Fruit fly (Drosophila melanogaster) whole organism, embryonic: ENCODE results near the gene CG46463.

Source experiments
- CG10462 ChIP-seq: fragments of 200-800 bp; sonication (Bioruptor generic); optimal IDR thresholded peaks from 2 replicates; lab custom pipeline; 2016; ENCODE audit warnings: missing biosample characterization, missing genetic modification characterization
- CG12155 ChIP-seq: fragments of 200-800 bp; sonication (Bioruptor generic); optimal IDR thresholded peaks from 3 replicates; lab custom pipeline; 2016; ENCODE audit warnings: missing biosample characterization, missing genetic modification characterization
- CG13775 ChIP-seq: fragments of 200-800 bp; sonication (Bioruptor generic); optimal IDR thresholded peaks from 3 replicates; lab custom pipeline; 2017; ENCODE audit warnings: missing biosample characterization, mild to moderate bottlenecking, missing genetic modification characterization
- CG15073 ChIP-seq: fragments of 200-800 bp; sonication (Bioruptor generic); optimal IDR thresholded peaks from 2 replicates; lab custom pipeline; 2016; ENCODE audit warnings: missing biosample characterization, missing genetic modification characterization
- CG15696 ChIP-seq: fragments of 200-800 bp; sonication (Bioruptor generic); optimal IDR thresholded peaks from 2 replicates; lab custom pipeline; 2019; ENCODE audit warnings: missing biosample characterization, mild to moderate bottlenecking, missing genetic modification characterization, moderate library complexity
- CG1603 ChIP-seq: fragments of 200-800 bp; sonication (Bioruptor generic); optimal IDR thresholded peaks from 2 replicates; lab custom pipeline; 2019; ENCODE audit warnings: missing biosample characterization, mild to moderate bottlenecking, missing genetic modification characterization, moderate library complexity
- CG17328 ChIP-seq: fragments of 200-800 bp; sonication (Bioruptor generic); IDR thresholded peaks from 2 replicates; pipeline ENCODE4 v1.3.6; 2022; ENCODE audit warnings: missing biosample characterization, missing genetic modification characterization
- CG17612 ChIP-seq: fragments of 200-800 bp; sonication (Bioruptor generic); IDR thresholded peaks from 2 replicates; pipeline ENCODE4 v1.3.6; 2022; ENCODE audit warnings: missing biosample characterization, missing genetic modification characterization
- CG3065 ChIP-seq: fragments of 200-800 bp; sonication (Bioruptor generic); optimal IDR thresholded peaks from 2 replicates; lab custom pipeline; 2016; ENCODE audit warnings: missing biosample characterization, missing genetic modification characterization
- CG4360 ChIP-seq: fragments of 200-800 bp; sonication (Bioruptor generic); IDR thresholded peaks from 2 replicates; pipeline ENCODE4 v1.3.6; 2022; ENCODE audit warnings: missing biosample characterization, missing genetic modification characterization
- CG6272 ChIP-seq: fragments of 200-800 bp; sonication (Bioruptor generic); IDR thresholded peaks from 2 replicates; pipeline ENCODE4 v1.3.6; 2022; ENCODE audit warnings: missing biosample characterization, missing genetic modification characterization
- CG6654 ChIP-seq: fragments of 200-800 bp; sonication (Bioruptor generic); optimal IDR thresholded peaks from 2 replicates; lab custom pipeline; 2017; ENCODE audit warnings: missing biosample characterization, mild to moderate bottlenecking, missing genetic modification characterization
- CG7271 ChIP-seq: fragments of 200-800 bp; sonication (Bioruptor generic); optimal IDR thresholded peaks from 2 replicates; lab custom pipeline; 2018; ENCODE audit warnings: missing biosample characterization, mild to moderate bottlenecking, missing genetic modification characterization, moderate library complexity
- CG7556 ChIP-seq: fragments of 200-800 bp; sonication (Bioruptor generic); optimal IDR thresholded peaks from 2 replicates; lab custom pipeline; 2017; ENCODE audit warnings: missing biosample characterization, mild to moderate bottlenecking, missing genetic modification characterization
- CG9609 ChIP-seq: fragments of 200-800 bp; sonication (Bioruptor generic); optimal IDR thresholded peaks from 3 replicates; lab custom pipeline; 2016; ENCODE audit warnings: missing biosample characterization, missing genetic modification characterization
- Dref ChIP-seq: fragments of 200-800 bp; sonication (Bioruptor generic); IDR thresholded peaks from 2 replicates; pipeline ENCODE4 v1.3.6; 2022; ENCODE audit warnings: missing biosample characterization, missing genetic modification characterization
- E2f2 ChIP-seq: fragments of 200-800 bp; sonication (Bioruptor generic); IDR thresholded peaks from 2 replicates; pipeline ENCODE4 v1.3.6; 2022; ENCODE audit warnings: missing biosample characterization, missing genetic modification characterization
- Fer1 ChIP-seq: fragments of 200-800 bp; sonication (Bioruptor generic); optimal IDR thresholded peaks from 2 replicates; lab custom pipeline; 2017; ENCODE audit warnings: missing biosample characterization, mild to moderate bottlenecking, missing genetic modification characterization
- Fer2 ChIP-seq: fragments of 200-800 bp; sonication (Bioruptor generic); optimal IDR thresholded peaks from 2 replicates; lab custom pipeline; 2018; ENCODE audit warnings: missing biosample characterization, mild to moderate bottlenecking, missing genetic modification characterization, moderate library complexity
- Fer3 ChIP-seq: fragments of 200-800 bp; sonication (Bioruptor generic); optimal IDR thresholded peaks from 2 replicates; lab custom pipeline; 2018; ENCODE audit warnings: missing biosample characterization, mild to moderate bottlenecking, missing genetic modification characterization, moderate library complexity
- HLH4C ChIP-seq: fragments of 200-800 bp; sonication (Bioruptor generic); IDR thresholded peaks from 3 replicates; pipeline ENCODE4 v1.3.6; 2022; ENCODE audit warnings: missing biosample characterization, missing genetic modification characterization; ENCODE audit not compliant: partially characterized antibody
- Hr3 ChIP-seq: fragments of 200-800 bp; sonication (Bioruptor generic); optimal IDR thresholded peaks from 3 replicates; lab custom pipeline; 2016; ENCODE audit warnings: missing biosample characterization, missing genetic modification characterization
- Mad ChIP-seq: fragments of 200-800 bp; sonication (Bioruptor generic); optimal IDR thresholded peaks from 2 replicates; lab custom pipeline; 2016; ENCODE audit warnings: missing biosample characterization, missing genetic modification characterization
- Mes4 ChIP-seq: fragments of 200-800 bp; sonication (Bioruptor generic); optimal IDR thresholded peaks from 2 replicates; lab custom pipeline; 2016; ENCODE audit warnings: missing biosample characterization, missing genetic modification characterization
- Mrtf ChIP-seq: fragments of 200-800 bp; sonication (Bioruptor generic); IDR thresholded peaks from 3 replicates; pipeline ENCODE4 v1.3.6; 2022; ENCODE audit warnings: missing biosample characterization, missing genetic modification characterization
- NFAT ChIP-seq: fragments of 200-800 bp; sonication (Bioruptor generic); IDR thresholded peaks from 2 replicates; pipeline ENCODE4 v1.3.6; 2022; ENCODE audit warnings: missing biosample characterization, missing genetic modification characterization
- Sry-β ChIP-seq: fragments of 200-800 bp; sonication (Bioruptor generic); optimal IDR thresholded peaks from 2 replicates; lab custom pipeline; 2018; ENCODE audit warnings: missing biosample characterization, mild to moderate bottlenecking, missing genetic modification characterization, moderate library complexity
- ara ChIP-seq: fragments of 200-800 bp; sonication (Bioruptor generic); IDR thresholded peaks from 2 replicates; pipeline ENCODE4 v1.3.6; 2022; ENCODE audit warnings: missing biosample characterization, missing genetic modification characterization
- bcd ChIP-seq: fragments of 200-800 bp; sonication (Bioruptor generic); optimal IDR thresholded peaks from 2 replicates; lab custom pipeline; 2017; ENCODE audit warnings: missing biosample characterization, mild to moderate bottlenecking, missing genetic modification characterization
- bigmax ChIP-seq: fragments of 200-800 bp; sonication (Bioruptor generic); optimal IDR thresholded peaks from 2 replicates; lab custom pipeline; 2018; ENCODE audit warnings: missing biosample characterization, mild to moderate bottlenecking, missing genetic modification characterization
- btn ChIP-seq: fragments of 200-800 bp; sonication (Bioruptor generic); optimal IDR thresholded peaks from 2 replicates; lab custom pipeline; 2016; ENCODE audit warnings: missing biosample characterization, missing genetic modification characterization
- cad ChIP-seq: fragments of >200 bp; optimal IDR thresholded peaks from 2 replicates; lab custom pipeline; 2017; ENCODE audit warnings: missing biosample characterization, missing genetic modification characterization
- cato ChIP-seq: fragments of 200-800 bp; sonication (Bioruptor generic); optimal IDR thresholded peaks from 2 replicates; lab custom pipeline; 2016; ENCODE audit warnings: missing biosample characterization, missing genetic modification characterization, borderline replicate concordance
- cwo ChIP-seq: fragments of 200-800 bp; sonication (Bioruptor generic); optimal IDR thresholded peaks from 3 replicates; lab custom pipeline; 2017; ENCODE audit warnings: missing biosample characterization, missing genetic modification characterization, mild to moderate bottlenecking, moderate library complexity, missing genetic modification reagents
- dimm ChIP-seq: fragments of 200-800 bp; sonication (Bioruptor generic); IDR thresholded peaks from 2 replicates; pipeline ENCODE4 v1.3.6; 2022; ENCODE audit warnings: missing biosample characterization, missing genetic modification characterization
- en ChIP-seq: fragments of 200-800 bp; sonication (Bioruptor generic); optimal IDR thresholded peaks from 2 replicates; lab custom pipeline; 2016; ENCODE audit warnings: missing biosample characterization, missing genetic modification characterization
- ham ChIP-seq: fragments of 200-800 bp; sonication (Bioruptor generic); IDR thresholded peaks from 2 replicates; pipeline ENCODE4 v1.3.6; 2022; ENCODE audit warnings: missing biosample characterization, missing genetic modification characterization
- hb ChIP-seq: fragments of 200-800 bp; sonication (Bioruptor generic); IDR thresholded peaks from 3 replicates; pipeline ENCODE4 v1.3.6; 2022; ENCODE audit warnings: missing biosample characterization, missing genetic modification characterization; ENCODE audit not compliant: partially characterized antibody
- insv ChIP-seq, 2 experiments: fragments of 200-800 bp; sonication (Bioruptor generic); optimal IDR thresholded peaks; 3 replicates each; lab custom pipeline; 2016 to 2018; ENCODE audit warnings: missing biosample characterization in 2 of 2, missing genetic modification characterization in 2 of 2
- jumu ChIP-seq: fragments of 200-800 bp; sonication (Bioruptor generic); optimal IDR thresholded peaks from 3 replicates; lab custom pipeline; 2016; ENCODE audit warnings: missing biosample characterization, missing genetic modification characterization
- kni ChIP-seq: fragments of 200-800 bp; sonication (Bioruptor generic); optimal IDR thresholded peaks from 3 replicates; lab custom pipeline; 2017; ENCODE audit warnings: mild to moderate bottlenecking, missing biosample characterization, missing genetic modification reagents, missing genetic modification characterization
- lmd ChIP-seq: fragments of 200-800 bp; sonication (Bioruptor generic); IDR thresholded peaks from 2 replicates; pipeline ENCODE4 v1.3.6; 2022; ENCODE audit warnings: missing biosample characterization, missing genetic modification characterization
- luna ChIP-seq: fragments of 200-800 bp; sonication (Bioruptor generic); optimal IDR thresholded peaks from 2 replicates; lab custom pipeline; 2016; ENCODE audit warnings: missing biosample characterization, missing genetic modification characterization
- mirr ChIP-seq: fragments of 200-800 bp; sonication (Bioruptor generic); optimal IDR thresholded peaks from 3 replicates; lab custom pipeline; 2018; ENCODE audit warnings: missing biosample characterization, mild to moderate bottlenecking, missing genetic modification characterization
- mld ChIP-seq: fragments of 200-800 bp; sonication (Bioruptor generic); IDR thresholded peaks from 3 replicates; pipeline ENCODE4 v1.3.6; 2022; ENCODE audit warnings: missing biosample characterization, missing genetic modification characterization; ENCODE audit not compliant: partially characterized antibody
- org-1 ChIP-seq: fragments of 200-800 bp; sonication (Bioruptor generic); optimal IDR thresholded peaks from 2 replicates; lab custom pipeline; 2017; ENCODE audit warnings: missing biosample characterization, missing genetic modification characterization
- sc ChIP-seq, 3 experiments: fragments of >200 bp in 2 of 3; fragments of 200-800 bp in 1 of 3; sonication (Bioruptor generic) in 1 of 3; optimal IDR thresholded peaks; 2 replicates in 2 of 3; 3 replicates in 1 of 3; lab custom pipeline; 2017; ENCODE audit warnings: mild to moderate bottlenecking in 1 of 3, missing biosample characterization in 1 of 3, missing genetic modification characterization in 1 of 3, missing genetic modification reagents in 1 of 3
- tna ChIP-seq: fragments of 200-800 bp; sonication (Bioruptor generic); IDR thresholded peaks from 2 replicates; pipeline ENCODE4 v1.3.6; 2022; ENCODE audit warnings: missing biosample characterization, missing genetic modification characterization; ENCODE audit not compliant: partially characterized antibody
- trem ChIP-seq: fragments of 200-800 bp; optimal IDR thresholded peaks from 3 replicates; lab custom pipeline; 2019; ENCODE audit warnings: missing biosample characterization, mild to moderate bottlenecking, missing genetic modification characterization, moderate library complexity
- tx ChIP-seq: fragments of 200-800 bp; sonication (Bioruptor generic); optimal IDR thresholded peaks from 2 replicates; lab custom pipeline; 2016; ENCODE audit warnings: missing biosample characterization, missing genetic modification characterization
- z ChIP-seq: fragments of 200-800 bp; sonication (Bioruptor generic); IDR thresholded peaks from 3 replicates; pipeline ENCODE4 v1.3.6; 2022; ENCODE audit warnings: missing biosample characterization, missing genetic modification characterization

CG46463 gene

DNA sequence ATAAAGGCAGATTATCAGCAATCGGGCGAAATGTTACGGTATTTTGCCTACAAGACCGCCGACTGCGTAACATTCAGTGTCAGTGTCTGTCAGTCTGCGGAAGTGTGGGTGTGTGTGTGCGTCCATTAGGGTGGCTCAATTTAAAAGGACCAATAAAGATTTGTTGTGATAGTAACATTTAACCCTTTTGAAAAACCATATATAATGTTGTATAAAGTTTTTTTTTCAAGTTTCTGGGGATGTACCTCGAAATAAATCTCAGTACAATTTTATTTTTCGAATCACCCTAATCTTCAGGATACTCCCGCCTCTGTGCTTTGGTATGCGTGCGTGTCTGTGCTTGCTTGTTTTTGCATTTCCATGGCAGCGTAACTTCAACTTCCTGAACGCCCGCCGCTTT lies 11.7 kb downstream of the CG46463 start (continued):
- TF ChIP-seq org-1 (peak; percentile 75), btn (GFP tag; lab: Kevin White, UChicago) (no peak), CG15073 (no peak), NFAT (GFP tag; lab: Robert Waterston, UW) (peak; percentile 62), ara (GFP tag; lab: Robert Waterston, UW) (peak; percentile 27; the same call in 1 of the 2 replicates), Sry-β (GFP tag; lab: Kevin White, UChicago) (no peak), CG13775 (GFP tag; lab: Kevin White, UChicago) (peak; percentile 47), hb (GFP tag; lab: Robert Waterston, UW) (no peak), jumu (GFP tag; lab: Kevin White, UChicago) (peak; percentile 1), bcd (peak; percentile 50), ham (no peak; the same call in 1 of the 2 replicates), CG1603 (tag; lab: Kevin White, UChicago) (peak; percentile 28), Fer1 (GFP tag; lab: Kevin White, UChicago) (peak; percentile 94), CG15696 (peak; percentile 24), sc (optimal IDR thresholded peaks at IDR 0.05; lab: Kevin White, UChicago) (no peak), sc (GFP tag; optimal IDR thresholded peaks at IDR 0.05; lab: Kevin White, UChicago) (peak; percentile 37), tx (GFP tag; lab: Kevin White, UChicago) (peak; percentile 3), CG12155 (GFP tag; lab: Kevin White, UChicago) (peak; percentile 43), CG10462 (no peak), Mes4 (GFP tag; lab: Kevin White, UChicago) (peak; percentile 41), CG9609 (GFP tag; lab: Kevin White, UChicago) (peak; percentile 41), CG3065 (no peak), HLH4C (GFP tag; lab: Robert Waterston, UW) (no peak), cad (GFP tag; lab: Kevin White, UChicago) (no peak), mirr (GFP tag; lab: Kevin White, UChicago) (peak; percentile 44), Mrtf (GFP tag; lab: Robert Waterston, UW) (peak; percentile 49; the same call in 1 of the 3 replicates), dimm (GFP tag; lab: Robert Waterston, UW) (no peak), CG17612 (GFP tag; lab: Robert Waterston, UW) (peak; percentile 45; the same call in 1 of the 2 replicates), trem (tag; lab: Kevin White, UChicago) (no peak), E2f2 (peak; percentile 45; the same call in 1 of the 2 replicates), tna (GFP tag; lab: Robert Waterston, UW) (no peak), CG6272 (GFP tag; lab: Robert Waterston, UW) (no peak), CG7271 (peak; percentile 51), lmd (GFP tag; lab: Robert Waterston, UW) (peak; percentile 71), cwo (GFP tag; lab: Kevin White, UChicago) (peak; percentile 85), cato (GFP tag; lab: Kevin White, UChicago) (no peak), Fer2 (tag; lab: Kevin White, UChicago) (peak; percentile 72), Dref (no peak), CG4360 (GFP tag; lab: Robert Waterston, UW) (no peak), CG6654 (peak; percentile 20), Fer3 (tag; lab: Kevin White, UChicago) (peak; percentile 88), bigmax (GFP tag; lab: Kevin White, UChicago) (no peak), mld (no peak), Hr3 (GFP tag; lab: Kevin White, UChicago) (peak; percentile 2), kni (no peak), z (no peak), Mad (GFP tag; lab: Kevin White, UChicago) (no peak), CG7556 (GFP tag; lab: Kevin White, UChicago) (peak; percentile 87), insv (GFP tag; optimal IDR thresholded peaks at IDR 0.05; lab: Kevin White, UChicago) (peak in 1 of 2 experiments; percentile 9), luna (peak; percentile 27), CG17328 (peak; percentile 69), en (GFP tag; lab: Kevin White, UChicago) (peak; percentile 16)
